Worm (Caenorhabditis elegans) whole organism, L1 larva: ENCODE results near the gene art-1.

Experiments
- C04F5.9 ChIP-seq: sonication (generic microtip); optimal IDR thresholded peaks from 2 replicates; lab custom pipeline; 2016; ENCODE audit warnings: missing genetic modification characterization, missing compliant biosample characterization
- C16A3.4 ChIP-seq: fragments of 150-350 bp; optimal IDR thresholded peaks from 2 replicates; lab custom pipeline; 2014; ENCODE audit warnings: missing biosample characterization, missing genetic modification characterization
- F16B12.6 ChIP-seq: fragments of 150-350 bp; optimal IDR thresholded peaks from 2 replicates; lab custom pipeline; 2014; ENCODE audit warnings: missing biosample characterization, missing genetic modification characterization
- Y116A8C.19 ChIP-seq: sonication (generic microtip); optimal IDR thresholded peaks from 2 replicates; lab custom pipeline; 2016; ENCODE audit warnings: missing compliant biosample characterization, missing genetic modification characterization, borderline replicate concordance
- alr-1 ChIP-seq: fragments of 200-800 bp; sonication (Bioruptor generic); optimal IDR thresholded peaks from 2 replicates; lab custom pipeline; 2018; ENCODE audit warnings: borderline replicate concordance, mild to moderate bottlenecking, missing genetic modification characterization, missing compliant biosample characterization
- ama-1 ChIP-seq: fragments of 150-350 bp; optimal IDR thresholded peaks from 2 replicates; lab custom pipeline; 2014
- ceh-63 ChIP-seq: fragments of 200-800 bp; sonication (Bioruptor generic); optimal IDR thresholded peaks from 2 replicates; lab custom pipeline; 2018; ENCODE audit warnings: mild to moderate bottlenecking, missing genetic modification characterization, missing compliant biosample characterization
- ceh-8 ChIP-seq: fragments of 200-800 bp; sonication (Bioruptor generic); optimal IDR thresholded peaks from 2 replicates; lab custom pipeline; 2018; ENCODE audit warnings: mild to moderate bottlenecking, missing genetic modification characterization, moderate library complexity, missing compliant biosample characterization
- ceh-88 ChIP-seq: fragments of 200-800 bp; sonication (Bioruptor generic); IDR thresholded peaks from 2 replicates; pipeline ENCODE4 v1.3.6; 2022; ENCODE audit warnings: missing genetic modification characterization, missing compliant biosample characterization
- dpl-1 ChIP-seq, 3 experiments: fragments of 150-350 bp in 2 of 3; sonication (generic microtip) in 1 of 3; optimal IDR thresholded peaks; 2 replicates each; lab custom pipeline; 2014 to 2017; ENCODE audit warnings: missing biosample characterization in 3 of 3, missing genetic modification characterization in 3 of 3, missing genetic modification reagents in 3 of 3
- dsc-1 ChIP-seq: sonication (generic microtip); optimal IDR thresholded peaks from 2 replicates; lab custom pipeline; 2016; ENCODE audit warnings: mild to moderate bottlenecking, missing genetic modification characterization, missing compliant biosample characterization
- efl-1 ChIP-seq, 4 experiments: fragments of 150-350 bp; optimal IDR thresholded peaks in 3 of 4; peaks in 1 of 4; 1 replicate in 1 of 4; 2 replicates in 3 of 4; lab custom pipeline; 2014; ENCODE audit warnings: missing biosample characterization in 2 of 4, missing genetic modification characterization in 2 of 4, missing genetic modification reagents in 2 of 4
- efl-3 ChIP-seq: fragments of 200-800 bp; sonication (Bioruptor generic); optimal IDR thresholded peaks from 2 replicates; lab custom pipeline; 2018; ENCODE audit warnings: mild to moderate bottlenecking, missing genetic modification characterization, missing compliant biosample characterization
- egl-13 ChIP-seq: sonication (generic microtip); optimal IDR thresholded peaks from 2 replicates; lab custom pipeline; 2016; ENCODE audit warnings: missing genotype, missing genetic modification reagents, missing genetic modification characterization, missing compliant biosample characterization
- egl-27 ChIP-seq, 2 experiments: fragments of 150-350 bp in 1 of 2; sonication (generic microtip); optimal IDR thresholded peaks; 3 replicates each; lab custom pipeline; 2017 to 2018; ENCODE audit warnings: missing biosample characterization in 2 of 2, missing genetic modification characterization in 2 of 2, missing genetic modification reagents in 2 of 2
- elt-3 ChIP-seq, 6 experiments: fragments of 150-350 bp in 1 of 6; sonication (generic microtip); optimal IDR thresholded peaks; 2 replicates each; lab custom pipeline; 2017 to 2018; ENCODE audit warnings: missing biosample characterization in 6 of 6, missing genetic modification characterization in 6 of 6, inconsistent platforms in 1 of 6
- ets-5 ChIP-seq: fragments of 200-800 bp; sonication (Bioruptor generic); IDR thresholded peaks from 2 replicates; pipeline ENCODE4 v1.3.6; 2022; ENCODE audit warnings: missing genetic modification characterization, missing compliant biosample characterization
- fkh-4 ChIP-seq: sonication (generic microtip); optimal IDR thresholded peaks from 2 replicates; lab custom pipeline; 2016; ENCODE audit warnings: missing compliant biosample characterization, missing genetic modification characterization, borderline replicate concordance
- fkh-8 ChIP-seq: sonication (generic microtip); optimal IDR thresholded peaks from 2 replicates; lab custom pipeline; 2016; ENCODE audit warnings: mild to moderate bottlenecking, missing genetic modification characterization, missing compliant biosample characterization
- fos-1 ChIP-seq: fragments of 150-350 bp; optimal IDR thresholded peaks from 2 replicates; lab custom pipeline; 2014; ENCODE audit warnings: missing biosample characterization, missing genetic modification characterization
- hlh-17 ChIP-seq: fragments of 200-800 bp; sonication (Bioruptor generic); optimal IDR thresholded peaks from 2 replicates; lab custom pipeline; 2018; ENCODE audit warnings: missing genetic modification characterization, mild to moderate bottlenecking, missing compliant biosample characterization, moderate library complexity, borderline replicate concordance
- hpl-2 ChIP-seq: fragments of 150-350 bp; optimal IDR thresholded peaks from 2 replicates; lab custom pipeline; 2014; ENCODE audit warnings: missing biosample characterization, missing genetic modification reagents, missing genetic modification characterization
- irx-1 ChIP-seq: sonication (generic microtip); optimal IDR thresholded peaks from 2 replicates; lab custom pipeline; 2016; ENCODE audit warnings: missing genetic modification characterization, missing compliant biosample characterization
- jun-1 ChIP-seq: fragments of 150-350 bp; optimal IDR thresholded peaks from 2 replicates; lab custom pipeline; 2014; ENCODE audit warnings: missing biosample characterization, missing genetic modification reagents, missing genetic modification characterization
- lin-15B ChIP-seq: fragments of 150-350 bp; sonication (generic microtip); optimal IDR thresholded peaks from 3 replicates; lab custom pipeline; 2014; ENCODE audit warnings: missing biosample characterization, missing genetic modification characterization
- lin-35 ChIP-seq, 2 experiments: fragments of 150-350 bp; optimal IDR thresholded peaks; 2 replicates each; lab custom pipeline; 2014; ENCODE audit warnings: missing biosample characterization in 2 of 2, missing genetic modification characterization in 2 of 2, missing genetic modification reagents in 2 of 2
- lin-39 ChIP-seq: fragments of 150-350 bp; optimal IDR thresholded peaks from 2 replicates; lab custom pipeline; 2014; ENCODE audit warnings: missing biosample characterization, missing genetic modification reagents, missing genetic modification characterization
- lsy-2 ChIP-seq, 2 experiments: fragments of 150-350 bp; optimal IDR thresholded peaks; 2 replicates each; lab custom pipeline; 2014; ENCODE audit warnings: missing biosample characterization in 2 of 2, missing genetic modification characterization in 2 of 2
- mab-9 ChIP-seq: fragments of 200-800 bp; sonication (Bioruptor generic); IDR thresholded peaks from 2 replicates; pipeline ENCODE4 v1.3.6; 2022; ENCODE audit warnings: missing genetic modification reagents, missing genetic modification characterization, missing compliant biosample characterization
- mep-1 ChIP-seq: fragments of 150-350 bp; optimal IDR thresholded peaks from 2 replicates; lab custom pipeline; 2014; ENCODE audit warnings: missing biosample characterization, missing genetic modification characterization
- nhr-11 ChIP-seq: fragments of 150-350 bp; optimal IDR thresholded peaks from 2 replicates; lab custom pipeline; 2014; ENCODE audit warnings: missing biosample characterization, missing genetic modification characterization
- nhr-12 ChIP-seq: sonication (generic microtip); optimal IDR thresholded peaks from 2 replicates; lab custom pipeline; 2017; ENCODE audit warnings: missing biosample characterization, missing genetic modification characterization
- nhr-19 ChIP-seq: fragments of 200-800 bp; sonication (Bioruptor generic); conservative IDR thresholded peaks from 2 replicates; pipeline ENCODE4 v1.3.6; 2022; ENCODE audit warnings: missing genetic modification characterization, missing compliant biosample characterization
- nhr-237 ChIP-seq: fragments of 150-350 bp; optimal IDR thresholded peaks from 2 replicates; lab custom pipeline; 2014; ENCODE audit warnings: missing biosample characterization, missing genetic modification characterization
- nhr-47 ChIP-seq: sonication (generic microtip); optimal IDR thresholded peaks from 2 replicates; lab custom pipeline; 2016; ENCODE audit warnings: mild to moderate bottlenecking, missing genetic modification characterization, moderate library complexity, missing compliant biosample characterization
- nhr-71 ChIP-seq: sonication (generic microtip); optimal IDR thresholded peaks from 2 replicates; lab custom pipeline; 2016; ENCODE audit warnings: mild to moderate bottlenecking, missing genetic modification characterization, moderate library complexity, missing compliant biosample characterization
- nhr-84 ChIP-seq: sonication (generic microtip); optimal IDR thresholded peaks from 2 replicates; lab custom pipeline; 2017; ENCODE audit warnings: missing biosample characterization, missing genetic modification characterization
- nhr-90 ChIP-seq: sonication (generic microtip); optimal IDR thresholded peaks from 2 replicates; lab custom pipeline; 2016; ENCODE audit warnings: mild to moderate bottlenecking, missing genetic modification characterization, missing compliant biosample characterization; ENCODE audit not compliant: poor library complexity
- pax-3 ChIP-seq: fragments of 200-800 bp; sonication (Bioruptor generic); optimal IDR thresholded peaks from 2 replicates; lab custom pipeline; 2018; ENCODE audit warnings: mild to moderate bottlenecking, missing genetic modification characterization, moderate library complexity, missing compliant biosample characterization
- rnt-1 ChIP-seq: sonication (generic microtip); optimal IDR thresholded peaks from 2 replicates; lab custom pipeline; 2016; ENCODE audit warnings: mild to moderate bottlenecking, missing genetic modification characterization, moderate library complexity, missing compliant biosample characterization
- snpc-4 ChIP-seq: fragments of 150-350 bp; optimal IDR thresholded peaks from 2 replicates; lab custom pipeline; 2014; ENCODE audit warnings: missing biosample characterization, missing genetic modification characterization
- sup-37 ChIP-seq: fragments of 200-800 bp; sonication (Bioruptor generic); optimal IDR thresholded peaks from 2 replicates; lab custom pipeline; 2018; ENCODE audit warnings: mild to moderate bottlenecking, missing genetic modification characterization, missing compliant biosample characterization
- swsn-7 ChIP-seq: sonication (generic microtip); optimal IDR thresholded peaks from 2 replicates; lab custom pipeline; 2016; ENCODE audit warnings: missing genetic modification characterization, missing compliant biosample characterization
- tbx-2 ChIP-seq: sonication (generic microtip); optimal IDR thresholded peaks from 2 replicates; lab custom pipeline; 2016; ENCODE audit warnings: missing genetic modification characterization, missing compliant biosample characterization
- tlp-1 ChIP-seq: fragments of 150-350 bp; optimal IDR thresholded peaks from 2 replicates; lab custom pipeline; 2014; ENCODE audit warnings: missing biosample characterization, missing genetic modification characterization
- unc-30 ChIP-seq: sonication (generic microtip); optimal IDR thresholded peaks from 2 replicates; lab custom pipeline; 2017; ENCODE audit warnings: missing biosample characterization, missing genetic modification characterization
- unc-62 ChIP-seq: fragments of 150-350 bp; optimal IDR thresholded peaks from 2 replicates; lab custom pipeline; 2014; ENCODE audit warnings: missing biosample characterization, missing genetic modification reagents, missing genetic modification characterization
- unc-86 ChIP-seq: sonication (generic microtip); optimal IDR thresholded peaks from 2 replicates; lab custom pipeline; 2016; ENCODE audit warnings: missing genetic modification characterization, missing compliant biosample characterization
- unc-98 ChIP-seq: fragments of 200-800 bp; sonication (Bioruptor generic); IDR thresholded peaks from 2 replicates; pipeline ENCODE4 v1.3.6; 2022; ENCODE audit warnings: missing genetic modification characterization, missing compliant biosample characterization
- zag-1 ChIP-seq: fragments of 150-350 bp; optimal IDR thresholded peaks from 2 replicates; lab custom pipeline; 2014; ENCODE audit warnings: missing biosample characterization, missing genetic modification characterization

Gene art-1

ce11 chrII:6975725-6976124 is 3.7 kb upstream of the art-1 start:
- TF ChIP-seq C16A3.4 (tag; lab: Kevin White, UChicago) (no peak), unc-98 (GFP tag; lab: Robert Waterston, UW) (no peak), fkh-8 (no peak), F16B12.6 (tag; lab: Kevin White, UChicago) (peak; percentile 68), lin-35 (GFP tag; optimal IDR thresholded peaks at IDR 0.05; lab: Kevin White, UChicago) (peak in 1 of 2 experiments; percentile 11), nhr-84 (tag; lab: Kevin White, UChicago) (no peak), nhr-237 (tag; lab: Kevin White, UChicago) (no peak), efl-1 (optimal IDR thresholded peaks at IDR 0.05; lab: Kevin White, UChicago) (peak; percentile 41 to 62), efl-1 (GFP tag; optimal IDR thresholded peaks at IDR 0.05 in 1 of 2; lab: Kevin White, UChicago) (peak in 1 of 2 experiments; percentile 43), rnt-1 (tag; lab: Kevin White, UChicago) (peak; percentile 17), irx-1 (tag; lab: Kevin White, UChicago) (no peak), unc-86 (tag; lab: Kevin White, UChicago) (no peak), zag-1 (tag; lab: Kevin White, UChicago) (no peak), dpl-1 (GFP tag; optimal IDR thresholded peaks at IDR 0.05; lab: Kevin White, UChicago) (peak in 2 of 3 experiments; percentile 18 to 50), alr-1 (no peak), nhr-47 (tag; lab: Kevin White, UChicago) (peak; percentile 6), lsy-2 (tag; optimal IDR thresholded peaks at IDR 0.05; lab: Kevin White, UChicago) (peak; percentile 44 to 66), mep-1 (tag; lab: Kevin White, UChicago) (peak; percentile 29), fkh-4 (tag; lab: Kevin White, UChicago) (no peak), ceh-8 (GFP tag; lab: Kevin White, UChicago) (no peak), unc-62 (GFP tag; lab: Kevin White, UChicago) (no peak), nhr-11 (tag; lab: Kevin White, UChicago) (no peak)
- TF ChIP-seq, all 84 proteins: peak for 8

- TF ChIP-seq jun-1 (tag; lab: Kevin White, UChicago) (no peak), hpl-2 (GFP tag; lab: Kevin White, UChicago) (no peak), tlp-1 (tag; lab: Kevin White, UChicago) (no peak), ceh-63 (GFP tag; lab: Kevin White, UChicago) (no peak), C04F5.9 (tag; lab: Kevin White, UChicago) (peak; percentile 56), lin-15B (tag; lab: Kevin White, UChicago) (peak; percentile 32), unc-98 (GFP tag; lab: Robert Waterston, UW) (no peak), nhr-237 (tag; lab: Kevin White, UChicago) (no peak), egl-13 (tag; lab: Kevin White, UChicago) (no peak), sup-37 (GFP tag; lab: Kevin White, UChicago) (no peak), lin-39 (tag; lab: Kevin White, UChicago) (peak; percentile 28), nhr-71 (peak; percentile 66), efl-3 (GFP tag; lab: Kevin White, UChicago) (no peak), unc-62 (GFP tag; lab: Kevin White, UChicago) (no peak), efl-1 (optimal IDR thresholded peaks at IDR 0.05; lab: Kevin White, UChicago) (peak; percentile 79 to 95), efl-1 (GFP tag; optimal IDR thresholded peaks at IDR 0.05 in 1 of 2; lab: Kevin White, UChicago) (peak; percentile 95 to 99), egl-27 (tag; optimal IDR thresholded peaks at IDR 0.05; lab: Kevin White, UChicago) (no peak), pax-3 (tag; lab: Kevin White, UChicago) (no peak), snpc-4 (tag; lab: Kevin White, UChicago) (peak; percentile 43), unc-30 (tag; lab: Kevin White, UChicago) (no peak), ets-5 (GFP tag; lab: Robert Waterston, UW) (no peak), dsc-1 (tag; lab: Kevin White, UChicago) (peak; percentile 35), fos-1 (tag; lab: Kevin White, UChicago) (no peak), mab-9 (no peak), nhr-12 (tag; lab: Kevin White, UChicago) (no peak), nhr-11 (tag; lab: Kevin White, UChicago) (no peak), tbx-2 (peak; percentile 55), ceh-88 (GFP tag; lab: Robert Waterston, UW) (no peak), ama-1 (lab: Kevin White, UChicago) (no peak), nhr-19 (GFP tag; lab: Robert Waterston, UW) (peak; percentile 46), elt-3 (tag; optimal IDR thresholded peaks at IDR 0.05; lab: Kevin White, UChicago) (no peak), nhr-90 (tag; lab: Kevin White, UChicago) (no peak), hlh-17 (GFP tag; lab: Kevin White, UChicago) (no peak), swsn-7 (tag; lab: Kevin White, UChicago) (peak; percentile 44), irx-1 (tag; lab: Kevin White, UChicago) (no peak), Y116A8C.19 (no peak), alr-1 (no peak)
Measured at ce11 chrII:6974011-6974410, 2.0 kb upstream of the art-1 start.
